Worm (Caenorhabditis elegans): ENCODE data around the gene C35B1.5.

The C35B1.5 gene

ce11 chrIV:4042274-4042673, 41.7 kb downstream of the C35B1.5 start, which contains the start of gene cdc-73 (continued):
- TF ChIP-seq pag-3 (tag; optimal IDR thresholded peaks at IDR 0.05; ENCODE audit: borderline replicate concordance, insufficient read depth) (no peak), tbx-2 (tag; optimal IDR thresholded peaks at IDR 0.05) (peak; percentile 72), pax-3 (tag; optimal IDR thresholded peaks at IDR 0.05) (no peak), nhr-12 (tag; optimal IDR thresholded peaks at IDR 0.05) (no peak), pqm-1 (tag; optimal IDR thresholded peaks at IDR 0.05) (no peak), C04F5.9 (tag; optimal IDR thresholded peaks at IDR 0.05) (peak; percentile 22), hlh-4 (tag; optimal IDR thresholded peaks at IDR 0.05) (no peak), nhr-28 (tag; optimal IDR thresholded peaks at IDR 0.05) (no peak), rnt-1 (tag; optimal IDR thresholded peaks at IDR 0.05) (peak; percentile 94), isw-1 (GFP tag; IDR thresholded peaks at IDR 0.05) (peak; percentile 34), mdl-1 (tag; optimal IDR thresholded peaks at IDR 0.05) (no peak), nhr-90 (tag; optimal IDR thresholded peaks at IDR 0.05; ENCODE audit: poor library complexity) (peak; percentile 70), irx-1 (tag; optimal IDR thresholded peaks at IDR 0.05) (peak; percentile 83), fos-1 (tag; optimal IDR thresholded peaks at IDR 0.05) (peak; percentile 12), fkh-4 (tag; optimal IDR thresholded peaks at IDR 0.05; ENCODE audit: borderline replicate concordance) (peak; percentile 53), sup-37 (GFP tag; optimal IDR thresholded peaks at IDR 0.05) (no peak), egl-13 (tag; optimal IDR thresholded peaks at IDR 0.05) (peak; percentile 26), nhr-71 (tag; optimal IDR thresholded peaks at IDR 0.05) (peak; percentile 74), nhr-76 (tag; optimal IDR thresholded peaks at IDR 0.05) (no peak), skn-1 (tag; optimal IDR thresholded peaks at IDR 0.05) (no peak), unc-62 (GFP tag; optimal IDR thresholded peaks at IDR 0.05) (no peak), ceh-88 (GFP tag; IDR thresholded peaks at IDR 0.05) (no peak), mep-1 (tag; optimal IDR thresholded peaks at IDR 0.05) (peak; percentile 64), aly-2 (tag; optimal IDR thresholded peaks at IDR 0.05) (no peak), nhr-11 (tag; optimal IDR thresholded peaks at IDR 0.05) (no peak), unc-98 (GFP tag; IDR thresholded peaks at IDR 0.05) (0 out of 2 replicates have a peak, but pooled peaks have one; percentile 37), nhr-19 (GFP tag; conservative IDR thresholded peaks at IDR 0.05) (peak; percentile 46), nhr-237 (tag; optimal IDR thresholded peaks at IDR 0.05) (no peak), ces-1 (GFP tag; optimal IDR thresholded peaks at IDR 0.05) (no peak), sptf-1 (tag; optimal IDR thresholded peaks at IDR 0.05) (no peak), ceh-82 (tag; optimal IDR thresholded peaks at IDR 0.05) (peak; percentile 22 to 58 (median 25)), nhr-84 (tag; optimal IDR thresholded peaks at IDR 0.05) (no peak), nhr-47 (tag; optimal IDR thresholded peaks at IDR 0.05) (peak; percentile 73), lsy-2 (tag; optimal IDR thresholded peaks at IDR 0.05) (peak; percentile 59 to 60), grh-1 (GFP tag; IDR thresholded peaks at IDR 0.05) (no peak), tlp-1 (tag; optimal IDR thresholded peaks at IDR 0.05) (no peak), efl-1 (optimal IDR thresholded peaks at IDR 0.05) (peak; percentile 93 to 94), efl-1 (GFP tag; optimal IDR thresholded peaks at IDR 0.05 in 1 of 2) (peak; percentile 92 to 99), fkh-8 (tag; optimal IDR thresholded peaks at IDR 0.05) (peak; percentile 15), blmp-1 (tag; optimal IDR thresholded peaks at IDR 0.05) (no peak)

ce11 chrIV:4041006-4041405, 43.0 kb downstream of the C35B1.5 start:
- TF ChIP-seq efl-1 (optimal IDR thresholded peaks at IDR 0.05) (no peak), efl-1 (GFP tag; optimal IDR thresholded peaks at IDR 0.05 in 1 of 2) (peak in 1 of 2 experiments; percentile 72), hlh-4 (tag; optimal IDR thresholded peaks at IDR 0.05) (no peak), C16A3.4 (tag; optimal IDR thresholded peaks at IDR 0.05) (no peak), dsc-1 (tag; optimal IDR thresholded peaks at IDR 0.05) (no peak), ceh-63 (GFP tag; optimal IDR thresholded peaks at IDR 0.05) (no peak)

All from whole organism, L1 larva.